Worm (Caenorhabditis elegans): ENCODE results near the gene Y73B6BL.289.

DNA sequence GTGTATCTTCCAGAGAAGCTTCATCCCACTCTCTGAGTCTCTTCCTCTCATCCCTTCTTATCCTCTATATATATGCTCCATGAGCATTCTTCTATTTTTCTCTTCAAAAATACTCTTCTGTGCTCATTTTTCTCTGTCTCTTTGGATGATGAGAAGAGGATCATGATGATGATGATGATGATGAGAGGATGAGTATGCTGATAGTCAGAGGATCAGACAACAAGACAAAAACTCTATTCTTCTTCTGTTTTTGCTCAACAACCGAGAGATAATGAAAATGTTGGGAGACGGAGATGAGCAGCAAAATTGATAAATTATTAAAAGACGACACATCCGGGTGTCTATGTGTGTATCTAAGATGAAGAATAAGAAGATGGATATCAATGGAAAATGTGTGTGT lies 46.0 kb downstream of the Y73B6BL.289 start:
- TF ChIP-seq lsy-2 (tag; optimal IDR thresholded peaks at IDR 0.05) = no peak
- no peak for TF ChIP-seq nhr-12 (tag; optimal IDR thresholded peaks at IDR 0.05)
- no peak for TF ChIP-seq ceh-83 (GFP tag; optimal IDR thresholded peaks at IDR 0.05)
- no peak for TF ChIP-seq mep-1 (tag; optimal IDR thresholded peaks at IDR 0.05)
- no peak for TF ChIP-seq nhr-237 (tag; optimal IDR thresholded peaks at IDR 0.05)
- no peak for TF ChIP-seq ceh-43 (GFP tag; optimal IDR thresholded peaks at IDR 0.05)
- peak; percentile 82 for TF ChIP-seq unc-62 (GFP tag; optimal IDR thresholded peaks at IDR 0.05)
- TF ChIP-seq sptf-1 (tag; optimal IDR thresholded peaks at IDR 0.05) = no peak
- TF ChIP-seq drap-1 (GFP tag; optimal IDR thresholded peaks at IDR 0.05) = no peak
- no peak for TF ChIP-seq elt-3 (tag; optimal IDR thresholded peaks at IDR 0.05)
- no peak for TF ChIP-seq mab-5 (tag; optimal IDR thresholded peaks at IDR 0.05)
- TF ChIP-seq snpc-4 (tag; optimal IDR thresholded peaks at IDR 0.05) = no peak
- TF ChIP-seq tbx-8 (GFP tag; optimal IDR thresholded peaks at IDR 0.05) = no peak
- no peak for TF ChIP-seq M03D4.4 (tag; optimal IDR thresholded peaks at IDR 0.05)

Data from whole organism, mixed stage, embryonic.